Fruit fly (Drosophila melanogaster) whole organism, prepupa: ENCODE measurements around the gene CG15528.

Source experiments
- Blimp-1 ChIP-seq: fragments of 200-800 bp; sonication (Bioruptor generic); optimal IDR thresholded peaks from 3 replicates; lab custom pipeline; 2017; ENCODE audit warnings: missing biosample characterization, missing genetic modification characterization, mild to moderate bottlenecking, moderate library complexity, missing genetic modification reagents
- CG11294 ChIP-seq: fragments of 200-800 bp; sonication (Bioruptor generic); IDR thresholded peaks from 2 replicates; pipeline ENCODE4 v1.3.6; 2022; ENCODE audit warnings: missing biosample characterization, missing genetic modification characterization
- CG11762 ChIP-seq: fragments of 200-800 bp; sonication (Bioruptor generic); optimal IDR thresholded peaks from 3 replicates; lab custom pipeline; 2016; ENCODE audit warnings: missing biosample characterization, missing genetic modification characterization; ENCODE audit not compliant: insufficient read depth
- CG11902 ChIP-seq: fragments of 200-800 bp; sonication (Bioruptor generic); optimal IDR thresholded peaks from 3 replicates; lab custom pipeline; 2016; ENCODE audit warnings: missing biosample characterization, missing genetic modification characterization
- CG15336 ChIP-seq: fragments of 200-800 bp; sonication (Bioruptor generic); IDR thresholded peaks from 2 replicates; pipeline ENCODE4 v1.3.6; 2022; ENCODE audit warnings: missing biosample characterization, missing genetic modification characterization
- CG1621 ChIP-seq: fragments of 200-800 bp; sonication (Bioruptor generic); optimal IDR thresholded peaks from 3 replicates; lab custom pipeline; 2018; ENCODE audit warnings: missing biosample characterization, mild to moderate bottlenecking, missing genetic modification characterization
- CG16779 ChIP-seq: fragments of 200-800 bp; sonication (Bioruptor generic); optimal IDR thresholded peaks from 3 replicates; lab custom pipeline; 2017; ENCODE audit warnings: missing biosample characterization, mild to moderate bottlenecking, missing genetic modification characterization
- CG3032 ChIP-seq: fragments of 200-800 bp; optimal IDR thresholded peaks from 2 replicates; lab custom pipeline; 2019; ENCODE audit warnings: missing biosample characterization, mild to moderate bottlenecking, missing genetic modification characterization, moderate library complexity
- CG31627 ChIP-seq: fragments of 200-800 bp; sonication (Bioruptor generic); optimal IDR thresholded peaks from 3 replicates; lab custom pipeline; 2016; ENCODE audit warnings: missing biosample characterization, missing genetic modification characterization
- CG34406 ChIP-seq: fragments of 200-800 bp; sonication (Bioruptor generic); optimal IDR thresholded peaks from 3 replicates; lab custom pipeline; 2016; ENCODE audit warnings: missing biosample characterization, missing genetic modification characterization
- CG3919 ChIP-seq: fragments of 200-800 bp; sonication (Bioruptor generic); optimal IDR thresholded peaks from 3 replicates; lab custom pipeline; 2016; ENCODE audit warnings: missing biosample characterization, missing genetic modification characterization
- CG4318 ChIP-seq: fragments of 200-800 bp; sonication (Bioruptor generic); optimal IDR thresholded peaks from 3 replicates; lab custom pipeline; 2017; ENCODE audit warnings: missing biosample characterization, mild to moderate bottlenecking, missing genetic modification characterization
- CG6163 ChIP-seq: fragments of 200-800 bp; sonication (Bioruptor generic); IDR thresholded peaks from 3 replicates; pipeline ENCODE4 v1.3.6; 2022; ENCODE audit warnings: missing biosample characterization, missing genetic modification characterization
- CG6276 ChIP-seq: fragments of 200-800 bp; sonication (Bioruptor generic); optimal IDR thresholded peaks from 2 replicates; lab custom pipeline; 2017; ENCODE audit warnings: missing biosample characterization, mild to moderate bottlenecking, missing genetic modification characterization
- CG6792 ChIP-seq: fragments of 200-800 bp; sonication (Bioruptor generic); optimal IDR thresholded peaks from 3 replicates; lab custom pipeline; 2016; ENCODE audit warnings: missing biosample characterization, missing genetic modification characterization
- CG6808 ChIP-seq: fragments of 200-800 bp; sonication (Bioruptor generic); optimal IDR thresholded peaks from 3 replicates; lab custom pipeline; 2017; ENCODE audit warnings: missing biosample characterization, missing genetic modification characterization, mild to moderate bottlenecking, moderate library complexity, missing genetic modification reagents
- CG6854 ChIP-seq: fragments of 200-800 bp; sonication (Bioruptor generic); optimal IDR thresholded peaks from 2 replicates; lab custom pipeline; 2017; ENCODE audit warnings: missing biosample characterization, mild to moderate bottlenecking, missing genetic modification characterization
- CG7368 ChIP-seq: fragments of 200-800 bp; sonication (Bioruptor generic); optimal IDR thresholded peaks from 3 replicates; lab custom pipeline; 2016; ENCODE audit warnings: missing biosample characterization, missing genetic modification characterization
- CG8119 ChIP-seq: fragments of 200-800 bp; sonication (Bioruptor generic); IDR thresholded peaks from 3 replicates; pipeline ENCODE4 v1.3.6; 2022; ENCODE audit warnings: missing biosample characterization, missing genetic modification characterization
- CG8319 ChIP-seq: fragments of 200-800 bp; sonication (Bioruptor generic); optimal IDR thresholded peaks from 3 replicates; lab custom pipeline; 2016; ENCODE audit warnings: missing biosample characterization, missing genetic modification characterization
- CG8632 ChIP-seq: fragments of 200-800 bp; sonication (Bioruptor generic); optimal IDR thresholded peaks from 3 replicates; lab custom pipeline; 2016; ENCODE audit warnings: missing biosample characterization, missing genetic modification characterization
- CG9139 ChIP-seq: fragments of 200-800 bp; sonication (Bioruptor generic); optimal IDR thresholded peaks from 3 replicates; lab custom pipeline; 2017; ENCODE audit warnings: missing biosample characterization, mild to moderate bottlenecking, missing genetic modification characterization
- Eip75B ChIP-seq: fragments of 200-800 bp; sonication (Bioruptor generic); optimal IDR thresholded peaks from 3 replicates; lab custom pipeline; 2016; ENCODE audit warnings: missing biosample characterization, missing genetic modification characterization
- Eip78C ChIP-seq: fragments of 200-800 bp; sonication (Bioruptor generic); peaks from one replicate; lab custom pipeline; 2016; ENCODE audit warnings: missing biosample characterization, missing genetic modification characterization
- Eip93F ChIP-seq: fragments of 200-800 bp; sonication (Bioruptor generic); optimal IDR thresholded peaks from 2 replicates; lab custom pipeline; 2016; ENCODE audit warnings: missing biosample characterization, mild to moderate bottlenecking, missing genetic modification characterization
- Ets21C ChIP-seq: fragments of 200-800 bp; sonication (Bioruptor generic); optimal IDR thresholded peaks from 3 replicates; lab custom pipeline; 2016; ENCODE audit warnings: missing biosample characterization, missing genetic modification characterization
- Ets96B ChIP-seq: fragments of 200-800 bp; optimal IDR thresholded peaks from 2 replicates; lab custom pipeline; 2019; ENCODE audit warnings: missing biosample characterization, mild to moderate bottlenecking, missing genetic modification characterization, moderate library complexity
- Hr38 ChIP-seq: sonication (Bioruptor generic); optimal IDR thresholded peaks from 2 replicates; lab custom pipeline; 2016; ENCODE audit warnings: missing biosample characterization, missing genetic modification characterization
- Hr39 ChIP-seq: fragments of 200-800 bp; sonication (Bioruptor generic); optimal IDR thresholded peaks from 2 replicates; lab custom pipeline; 2016; ENCODE audit warnings: missing biosample characterization, missing genetic modification characterization
- Hr4 ChIP-seq: fragments of 200-800 bp; sonication (Bioruptor generic); optimal IDR thresholded peaks from 3 replicates; lab custom pipeline; 2016; ENCODE audit warnings: missing biosample characterization, missing genetic modification characterization
- Lpt ChIP-seq: fragments of 200-800 bp; sonication (Bioruptor generic); optimal IDR thresholded peaks from 3 replicates; lab custom pipeline; 2016; ENCODE audit warnings: missing biosample characterization, missing genetic modification characterization
- Met ChIP-seq: fragments of 200-800 bp; sonication (Bioruptor generic); optimal IDR thresholded peaks from 3 replicates; lab custom pipeline; 2016; ENCODE audit warnings: missing biosample characterization, missing genetic modification characterization
- OdsH ChIP-seq: fragments of 200-800 bp; sonication (Bioruptor generic); optimal IDR thresholded peaks from 3 replicates; lab custom pipeline; 2016; ENCODE audit warnings: missing biosample characterization, missing genetic modification characterization
- Smox ChIP-seq: fragments of 200-800 bp; sonication (Bioruptor generic); optimal IDR thresholded peaks from 3 replicates; lab custom pipeline; 2016; ENCODE audit warnings: missing biosample characterization, missing genetic modification characterization
- Sox102F ChIP-seq: fragments of 200-800 bp; sonication (Bioruptor generic); optimal IDR thresholded peaks from 2 replicates; lab custom pipeline; 2016; ENCODE audit warnings: missing biosample characterization, mild to moderate bottlenecking, missing genetic modification characterization
- Sox14 ChIP-seq: fragments of 200-800 bp; sonication (Bioruptor generic); optimal IDR thresholded peaks from 3 replicates; lab custom pipeline; 2016; ENCODE audit warnings: missing biosample characterization, missing genetic modification characterization
- Sox15 ChIP-seq: fragments of 200-800 bp; sonication (Bioruptor generic); optimal IDR thresholded peaks from 3 replicates; lab custom pipeline; 2016; ENCODE audit warnings: missing biosample characterization, missing genetic modification characterization
- achi ChIP-seq: fragments of 200-800 bp; sonication (Bioruptor generic); optimal IDR thresholded peaks from 3 replicates; lab custom pipeline; 2016; ENCODE audit warnings: missing biosample characterization, missing genetic modification characterization
- acj6 ChIP-seq: fragments of 200-800 bp; sonication (Bioruptor generic); optimal IDR thresholded peaks from 3 replicates; lab custom pipeline; 2016; ENCODE audit warnings: missing biosample characterization, missing genetic modification characterization
- dac ChIP-seq: fragments of 200-800 bp; sonication (Bioruptor generic); optimal IDR thresholded peaks from 2 replicates; lab custom pipeline; 2017; ENCODE audit warnings: missing biosample characterization, mild to moderate bottlenecking, missing genetic modification characterization
- dsx ChIP-seq: fragments of 200-800 bp; optimal IDR thresholded peaks from 3 replicates; lab custom pipeline; 2019; ENCODE audit warnings: missing biosample characterization, mild to moderate bottlenecking, missing genetic modification characterization, moderate library complexity; ENCODE audit not compliant: poor library complexity, severe bottlenecking
- eg ChIP-seq: fragments of 200-800 bp; sonication (Bioruptor generic); IDR thresholded peaks from 3 replicates; pipeline ENCODE4 v1.3.6; 2022; ENCODE audit warnings: missing biosample characterization, missing genetic modification characterization
- esn ChIP-seq: fragments of 200-800 bp; sonication (Bioruptor generic); optimal IDR thresholded peaks from 2 replicates; lab custom pipeline; 2016; ENCODE audit warnings: missing biosample characterization, mild to moderate bottlenecking, missing genetic modification characterization, moderate library complexity
- fd59A ChIP-seq: fragments of 200-800 bp; sonication (Bioruptor generic); optimal IDR thresholded peaks from 2 replicates; lab custom pipeline; 2017; ENCODE audit warnings: missing biosample characterization, mild to moderate bottlenecking, missing genetic modification characterization, missing genetic modification reagents
- fd85E ChIP-seq: fragments of 200-800 bp; sonication (Bioruptor generic); optimal IDR thresholded peaks from 3 replicates; lab custom pipeline; 2016; ENCODE audit warnings: missing biosample characterization, missing genetic modification characterization
- fkh ChIP-seq: fragments of 200-800 bp; sonication (Bioruptor generic); optimal IDR thresholded peaks from 3 replicates; lab custom pipeline; 2017; ENCODE audit warnings: missing biosample characterization, mild to moderate bottlenecking, missing genetic modification characterization, moderate library complexity
- lz ChIP-seq: fragments of 200-800 bp; sonication (Bioruptor generic); optimal IDR thresholded peaks from 3 replicates; lab custom pipeline; 2016; ENCODE audit warnings: missing biosample characterization, missing genetic modification characterization
- net ChIP-seq: fragments of 200-800 bp; sonication (Bioruptor generic); optimal IDR thresholded peaks from 3 replicates; lab custom pipeline; 2016; ENCODE audit warnings: missing biosample characterization, missing genetic modification characterization
- pdm3 ChIP-seq: fragments of 200-800 bp; sonication (Bioruptor generic); optimal IDR thresholded peaks from 3 replicates; lab custom pipeline; 2016; ENCODE audit warnings: missing biosample characterization, missing genetic modification characterization
- salr ChIP-seq, 2 experiments: fragments of 200-800 bp; sonication (Bioruptor generic); optimal IDR thresholded peaks; 3 replicates each; lab custom pipeline; 2016 to 2018; ENCODE audit warnings: missing biosample characterization in 2 of 2, missing genetic modification characterization in 2 of 2, mild to moderate bottlenecking in 1 of 2
- ss ChIP-seq, 2 experiments: fragments of 200-800 bp; sonication (Bioruptor generic); optimal IDR thresholded peaks; 2 replicates in 1 of 2; 3 replicates in 1 of 2; lab custom pipeline; 2017 to 2018; ENCODE audit warnings: mild to moderate bottlenecking in 2 of 2, missing biosample characterization in 2 of 2, missing genetic modification characterization in 2 of 2, moderate library complexity in 1 of 2
- topi ChIP-seq: fragments of 200-800 bp; sonication (Bioruptor generic); optimal IDR thresholded peaks from 3 replicates; lab custom pipeline; 2016; ENCODE audit warnings: missing biosample characterization, missing genetic modification characterization
- vri ChIP-seq: fragments of 200-800 bp; sonication (Bioruptor generic); optimal IDR thresholded peaks from 3 replicates; lab custom pipeline; 2016; ENCODE audit warnings: missing biosample characterization, mild to moderate bottlenecking, missing genetic modification characterization

The CG15528 gene

dm6 chr3R:30021009-30021408, 30.9 kb downstream of the CG15528 start:
- TF ChIP-seq CG9139 (GFP tag; lab: Kevin White, UChicago) (no peak), OdsH (no peak), CG3032 (tag; lab: Kevin White, UChicago) (peak; percentile 23), Eip78C (peak; percentile 69), lz (GFP tag; lab: Kevin White, UChicago) (peak; percentile 11), CG31627 (GFP tag; lab: Kevin White, UChicago) (no peak), achi (GFP tag; lab: Kevin White, UChicago) (peak; percentile 1), Ets96B (no peak), Eip93F (no peak), salr (GFP tag; optimal IDR thresholded peaks at IDR 0.05; lab: Kevin White, UChicago) (no peak), CG7368 (no peak), CG6163 (GFP tag; lab: Robert Waterston, UW) (peak; percentile 74; the same call in 2 of the 3 replicates), Hr39 (GFP tag; lab: Kevin White, UChicago) (peak; percentile 8), CG6854 (no peak), CG11902 (no peak), eg (GFP tag; lab: Robert Waterston, UW) (peak; percentile 86), Eip75B (no peak), acj6 (GFP tag; lab: Kevin White, UChicago) (peak; percentile 9), CG3919 (GFP tag; lab: Kevin White, UChicago) (peak; percentile 31), CG15336 (GFP tag; lab: Robert Waterston, UW) (peak; percentile 72), fd85E (GFP tag; lab: Kevin White, UChicago) (no peak), Hr4 (no peak), pdm3 (GFP tag; lab: Kevin White, UChicago) (no peak), CG16779 (tag; lab: Kevin White, UChicago) (no peak), CG6792 (peak; percentile 24), Ets21C (no peak), Met (GFP tag; lab: Kevin White, UChicago) (peak; percentile 31), Blimp-1 (GFP tag; lab: Kevin White, UChicago) (no peak), ss (GFP tag; optimal IDR thresholded peaks at IDR 0.05; lab: Kevin White, UChicago) (peak in 1 of 2 experiments; percentile 18), dac (GFP tag; lab: Kevin White, UChicago) (peak; percentile 13), fd59A (GFP tag; lab: Kevin White, UChicago) (peak; percentile 25), topi (GFP tag; lab: Kevin White, UChicago) (peak; percentile 12), CG8319 (GFP tag; lab: Kevin White, UChicago) (no peak), Sox14 (GFP tag; lab: Kevin White, UChicago) (peak; percentile 7), Lpt (no peak), fkh (GFP tag; lab: Kevin White, UChicago) (no peak), Sox102F (GFP tag; lab: Kevin White, UChicago) (peak; percentile 24), esn (peak; percentile 18), Smox (GFP tag; lab: Kevin White, UChicago) (peak; percentile 14), CG11294 (GFP tag; lab: Robert Waterston, UW) (peak; percentile 12; the same call in 1 of the 2 replicates), net (GFP tag; lab: Kevin White, UChicago) (peak; percentile 33), CG8119 (GFP tag; lab: Robert Waterston, UW) (peak; percentile 52), CG4318 (GFP tag; lab: Kevin White, UChicago) (no peak), CG6808 (no peak), vri (GFP tag; lab: Kevin White, UChicago) (no peak), dsx (GFP tag; lab: Kevin White, UChicago) (no peak), Hr38 (no peak), CG34406 (peak; percentile 17), Sox15 (no peak), CG1621 (tag; lab: Kevin White, UChicago) (no peak), CG6276 (GFP tag; lab: Kevin White, UChicago) (peak; percentile 56), CG8632 (GFP tag; lab: Kevin White, UChicago) (no peak), CG11762 (no peak)
